Fruit fly (Drosophila melanogaster) S2 (cell line): ENCODE results near the gene CG9302.

Source experiments
- CG8478 ChIP-seq: fragments of >200 bp; optimal IDR thresholded peaks from 2 replicates; lab custom pipeline; 2018
- CTCF ChIP-seq, 2 experiments: fragments of >200 bp; optimal IDR thresholded peaks; 2 replicates each; lab custom pipeline; 2018

dm6 chr2L:13347473-13347872 is 30.9 kb downstream of the CG9302 start, which contains the start of gene CG16826:
- TF ChIP-seq CTCF (optimal IDR thresholded peaks at IDR 0.05; lab: Kevin White, UChicago) (no peak), CG8478 (lab: Kevin White, UChicago) (no peak)
